Worm (Caenorhabditis elegans) whole organism, early embryonic: ENCODE data around the gene C16A11.7.

ENCODE experiments used
- F13C5.2 ChIP-seq: sonication (generic microtip); optimal IDR thresholded peaks from 2 replicates; lab custom pipeline; 2017; ENCODE audit warnings: mild to moderate bottlenecking, missing genetic modification characterization, inconsistent platforms, missing compliant biosample characterization
- ama-1 ChIP-seq: fragments of 150-350 bp; optimal IDR thresholded peaks from 2 replicates; lab custom pipeline; 2014
- flt-1 ChIP-seq: fragments of 200-800 bp; sonication (Bioruptor generic); IDR thresholded peaks from 2 replicates; pipeline ENCODE4 v1.3.6; 2022; ENCODE audit warnings: missing genetic modification characterization, missing compliant biosample characterization
- hmg-4 ChIP-seq: fragments of 200-800 bp; sonication (Bioruptor generic); optimal IDR thresholded peaks from 2 replicates; lab custom pipeline; 2018; ENCODE audit warnings: mild to moderate bottlenecking, missing genetic modification characterization, missing compliant biosample characterization
- pes-1 ChIP-seq: fragments of 200-800 bp; sonication (Bioruptor generic); IDR thresholded peaks from 2 replicates; pipeline ENCODE4 v1.3.6; 2022; ENCODE audit warnings: missing genetic modification reagents, missing genetic modification characterization, missing compliant biosample characterization
- scrt-1 ChIP-seq: fragments of 200-800 bp; sonication (Bioruptor generic); IDR thresholded peaks from 2 replicates; pipeline ENCODE4 v1.3.6; 2022; ENCODE audit warnings: missing genetic modification characterization, missing compliant biosample characterization

ce11 chrII:4297259-4297658 is 40.5 kb upstream of the C16A11.7 start:
- TF ChIP-seq flt-1 (GFP tag; lab: Robert Waterston, UW) = no peak
- TF ChIP-seq hmg-4 (GFP tag; lab: Kevin White, UChicago) = no peak
- TF ChIP-seq ama-1 (lab: Kevin White, UChicago) = no peak
- no peak for TF ChIP-seq scrt-1 (GFP tag; lab: Robert Waterston, UW)
- no peak for TF ChIP-seq F13C5.2 (tag; lab: Kevin White, UChicago)
- no peak for TF ChIP-seq pes-1
